Worm (Caenorhabditis elegans): ENCODE results near the gene ZC449.4.

Gene ZC449.4

DNA sequence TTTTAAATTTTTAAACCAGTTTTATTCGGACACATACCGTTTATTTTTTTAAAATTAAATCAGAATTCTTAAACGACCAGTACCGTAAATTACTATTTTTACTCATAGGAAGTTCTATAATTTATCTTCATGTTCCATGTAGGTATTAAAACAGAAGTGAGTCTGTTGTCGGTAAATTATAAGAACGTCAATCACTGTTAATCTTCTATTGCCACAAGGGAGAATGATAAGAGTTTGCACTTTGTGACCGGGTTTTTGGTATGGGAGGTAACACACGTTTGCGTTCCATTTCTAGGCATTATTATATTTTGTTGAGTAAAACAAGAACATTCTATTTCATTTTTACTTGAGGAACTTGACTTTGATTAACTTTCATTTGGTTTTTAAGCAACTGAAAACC lies 24.8 kb downstream of the ZC449.4 start, which contains the start of gene hsd-3:
hsd-3 (plus strand) TSS at position 301 of the 400 bp plus-strand sequence.
- TF ChIP-seq nhr-129 (tag; optimal IDR thresholded peaks at IDR 0.05) (no peak), elt-3 (tag; optimal IDR thresholded peaks at IDR 0.05) (no peak), R02D3.7 (tag; optimal IDR thresholded peaks at IDR 0.05) (no peak), nhr-6 (tag; optimal IDR thresholded peaks at IDR 0.05) (no peak), ceh-82 (tag; optimal IDR thresholded peaks at IDR 0.05) (no peak), nhr-23 (tag; optimal IDR thresholded peaks at IDR 0.05) (no peak), ama-1 (optimal IDR thresholded peaks at IDR 0.05) (no peak), fos-1 (tag; optimal IDR thresholded peaks at IDR 0.05) (no peak), blmp-1 (tag; optimal IDR thresholded peaks at IDR 0.05; ENCODE audit: insufficient read depth) (no peak), unc-39 (tag; optimal IDR thresholded peaks at IDR 0.05) (no peak), nhr-21 (tag; optimal IDR thresholded peaks at IDR 0.05) (no peak), unc-55 (GFP tag; optimal IDR thresholded peaks at IDR 0.05) (no peak), mab-5 (tag; optimal IDR thresholded peaks at IDR 0.05) (no peak), sma-9 (GFP tag; optimal IDR thresholded peaks at IDR 0.05) (no peak), sma-9 (tag; optimal IDR thresholded peaks at IDR 0.05) (no peak)

DNA sequence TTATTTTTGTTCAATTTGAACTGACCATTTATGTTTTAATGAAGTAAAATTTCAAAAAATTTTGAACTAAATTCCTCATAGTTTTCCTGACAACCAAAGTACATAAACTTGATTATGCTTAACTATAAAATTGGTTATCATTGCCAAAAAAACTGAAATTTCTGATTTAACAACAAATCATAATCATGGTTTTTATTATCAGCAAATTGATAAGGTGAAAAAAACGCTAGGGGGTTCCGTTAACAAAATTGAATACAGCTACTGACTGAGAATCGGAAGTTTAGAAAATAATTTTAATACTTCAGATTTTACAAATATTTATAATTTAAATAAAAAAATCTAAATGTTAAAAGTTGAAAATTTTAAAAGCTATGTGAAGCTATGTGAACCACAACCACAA lies 26.8 kb downstream of the ZC449.4 start:
- TF ChIP-seq R02D3.7 (tag; optimal IDR thresholded peaks at IDR 0.05) (no peak), fos-1 (tag; optimal IDR thresholded peaks at IDR 0.05) (peak; percentile 25), sma-3 (GFP tag; optimal IDR thresholded peaks at IDR 0.05) (no peak)

DNA sequence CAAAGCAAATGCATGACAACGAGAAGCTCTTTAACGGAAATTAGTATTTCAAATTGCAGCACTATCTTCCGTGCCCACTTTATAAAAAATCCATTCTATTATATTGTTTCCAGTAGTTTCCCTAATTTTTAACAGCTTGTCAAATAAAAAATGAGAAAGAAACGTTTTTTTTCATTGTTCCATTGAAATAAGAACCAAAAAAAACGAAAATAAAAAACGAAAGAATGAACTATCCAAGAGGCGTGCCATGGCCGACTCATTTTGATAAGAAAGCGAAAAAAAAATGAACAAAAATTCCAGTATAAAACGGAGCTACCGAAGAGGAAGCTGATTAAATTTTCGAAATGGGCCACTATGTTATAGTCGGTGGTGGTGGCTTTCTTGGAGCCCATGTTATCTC lies 28.8 kb downstream of the ZC449.4 start, which contains the start of gene hsd-2:
hsd-2 (plus strand) TSS at position 301 of the 400 bp plus-strand sequence.
- no peak for TF ChIP-seq dmd-4 (tag; optimal IDR thresholded peaks at IDR 0.05)
- no peak for TF ChIP-seq lin-39 (tag; optimal IDR thresholded peaks at IDR 0.05)
- no peak for TF ChIP-seq crh-2 (tag; optimal IDR thresholded peaks at IDR 0.05)
- no peak for TF ChIP-seq mbf-1 (tag; optimal IDR thresholded peaks at IDR 0.05)
- no peak for TF ChIP-seq unc-62 (GFP tag; optimal IDR thresholded peaks at IDR 0.05)
- no peak for TF ChIP-seq nhr-237 (tag; optimal IDR thresholded peaks at IDR 0.05)
- TF ChIP-seq nhr-21 (tag; optimal IDR thresholded peaks at IDR 0.05) = no peak
- no peak for TF ChIP-seq nhr-25 (tag; optimal IDR thresholded peaks at IDR 0.05)
- TF ChIP-seq aly-2 (tag; optimal IDR thresholded peaks at IDR 0.05) = no peak
- no peak for TF ChIP-seq nhr-10 (tag; optimal IDR thresholded peaks at IDR 0.05)
- TF ChIP-seq R02D3.7 (tag; optimal IDR thresholded peaks at IDR 0.05) = no peak
- TF ChIP-seq nhr-11 (tag; optimal IDR thresholded peaks at IDR 0.05) = no peak
- TF ChIP-seq sem-4 (tag; optimal IDR thresholded peaks at IDR 0.05) = no peak
- TF ChIP-seq peb-1 (tag; optimal IDR thresholded peaks at IDR 0.05) = no peak
- no peak for TF ChIP-seq lsy-2 (tag; optimal IDR thresholded peaks at IDR 0.05)
- TF ChIP-seq zag-1 (tag; optimal IDR thresholded peaks at IDR 0.05) = no peak
- TF ChIP-seq nhr-12 (tag; optimal IDR thresholded peaks at IDR 0.05) = no peak
- TF ChIP-seq nhr-6 (tag; optimal IDR thresholded peaks at IDR 0.05) = no peak
- no peak for TF ChIP-seq snpc-4 (tag; optimal IDR thresholded peaks at IDR 0.05)
- TF ChIP-seq Y55F3AM.14 (GFP tag; optimal IDR thresholded peaks at IDR 0.05) = no peak

DNA sequence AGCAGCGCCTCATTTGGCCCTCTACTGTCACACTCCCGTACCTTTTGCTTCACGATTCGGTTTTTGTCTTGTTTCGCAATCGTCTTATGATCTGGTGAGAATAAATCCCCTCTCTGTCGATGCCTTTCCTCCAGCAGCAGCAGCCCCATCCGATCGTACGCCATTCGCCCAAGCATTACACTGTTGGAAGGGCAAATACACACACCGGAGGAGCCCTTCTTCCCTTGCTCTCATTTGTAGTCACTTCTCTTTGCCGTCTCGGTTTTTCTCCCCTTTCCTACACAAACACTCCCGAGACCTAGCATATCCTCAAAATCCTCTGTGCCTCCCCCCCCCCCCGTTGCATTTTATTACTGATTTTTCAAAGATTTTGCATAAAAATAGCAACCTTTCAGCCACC lies 34.9 kb downstream of the ZC449.4 start, which contains the start of gene set-30:
set-30 (plus strand) TSS at position 396 of the 400 bp plus-strand sequence.
- no peak for TF ChIP-seq ceh-82 (tag; optimal IDR thresholded peaks at IDR 0.05)
- peak; percentile 33 for TF ChIP-seq nhr-129 (tag; optimal IDR thresholded peaks at IDR 0.05)
- TF ChIP-seq nhr-12 (tag; optimal IDR thresholded peaks at IDR 0.05) = no peak

DNA sequence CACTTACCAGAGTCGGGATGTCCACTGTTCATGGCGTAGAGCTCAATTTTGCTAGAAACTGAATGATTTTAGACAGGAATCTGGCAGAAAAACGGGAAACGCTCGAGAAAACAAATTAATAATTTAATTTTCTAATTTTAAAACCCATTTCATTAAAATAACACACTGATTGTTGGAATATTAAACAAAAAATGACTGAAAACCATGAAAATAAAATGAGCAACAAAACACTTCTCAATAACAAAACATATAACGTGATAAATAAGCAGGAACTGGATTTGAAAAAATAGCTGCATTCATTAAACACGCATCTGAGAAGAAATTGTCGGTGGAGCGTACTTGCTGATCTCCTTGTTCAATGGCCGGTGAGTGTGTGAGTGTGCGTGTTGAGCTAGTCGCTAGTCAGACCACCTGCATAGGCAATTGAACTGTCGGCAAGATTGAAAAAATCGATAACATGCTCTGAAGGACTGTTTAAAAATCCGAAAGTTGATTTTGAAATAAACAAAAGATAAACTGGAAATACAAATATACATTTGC lies 36.1 kb downstream of the ZC449.4 start, which contains the start of gene ZC8.6:
ZC8.6 (minus strand) TSS at position 51 of the 540 bp plus-strand sequence.
- TF ChIP-seq crh-2 (tag; optimal IDR thresholded peaks at IDR 0.05) = peak; percentile 29
- TF ChIP-seq mbf-1 (tag; optimal IDR thresholded peaks at IDR 0.05) = no peak
- no peak for TF ChIP-seq nhr-21 (tag; optimal IDR thresholded peaks at IDR 0.05)
- peak; percentile 70 for TF ChIP-seq unc-55 (GFP tag; optimal IDR thresholded peaks at IDR 0.05)
- TF ChIP-seq ama-1 (optimal IDR thresholded peaks at IDR 0.05) = no peak
- peak; percentile 3 for TF ChIP-seq nhr-25 (tag; optimal IDR thresholded peaks at IDR 0.05)
- peak; percentile 57 for TF ChIP-seq fos-1 (tag; optimal IDR thresholded peaks at IDR 0.05)
- TF ChIP-seq gmeb-1 (tag; optimal IDR thresholded peaks at IDR 0.05) = peak; percentile 20
- TF ChIP-seq C34F6.9 (tag; optimal IDR thresholded peaks at IDR 0.05) = peak; percentile 62
- peak; percentile 24 for TF ChIP-seq lin-11 (tag; optimal IDR thresholded peaks at IDR 0.05)
- TF ChIP-seq nhr-129 (tag; optimal IDR thresholded peaks at IDR 0.05) = peak; percentile 70
